Worm (Caenorhabditis elegans) whole organism, dauer: ENCODE measurements around the gene sulp-2.

Experiments used
- unc-62 ChIP-seq: sonication (generic microtip); optimal IDR thresholded peaks from 2 replicates; lab custom pipeline; 2017; ENCODE audit warnings: missing biosample characterization, missing genetic modification reagents, missing genetic modification characterization

sulp-2 gene

ce11 chrX:5592517-5593183 is 6.5 kb downstream of the sulp-2 start, which contains the start of gene unc-97:
Gene unc-97, plus strand, starts transcription at chrX:5593133.
- TF ChIP-seq unc-62 (GFP tag; lab: Kevin White, UChicago) = no peak

DNA sequence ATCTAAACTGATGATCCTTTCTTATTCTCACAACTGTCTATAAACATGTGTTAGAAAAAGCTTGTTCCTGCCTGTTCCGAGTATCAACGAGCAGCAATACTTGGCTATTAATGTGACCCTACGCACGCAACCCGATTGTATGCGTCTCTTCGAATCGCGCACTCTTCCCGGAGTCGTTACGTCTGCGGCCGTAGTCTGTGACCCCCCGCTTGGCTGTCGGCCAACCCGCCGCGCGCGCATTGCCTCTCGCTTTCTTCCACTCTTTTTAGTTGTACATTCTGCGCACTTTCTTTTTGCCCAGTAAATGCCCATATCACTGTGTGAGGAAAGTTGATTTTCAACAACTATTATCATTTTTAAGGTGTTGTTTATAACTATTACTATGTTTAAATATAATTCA is 7.3 kb downstream of the sulp-2 start:
- no peak for TF ChIP-seq unc-62 (GFP tag; lab: Kevin White, UChicago)

DNA sequence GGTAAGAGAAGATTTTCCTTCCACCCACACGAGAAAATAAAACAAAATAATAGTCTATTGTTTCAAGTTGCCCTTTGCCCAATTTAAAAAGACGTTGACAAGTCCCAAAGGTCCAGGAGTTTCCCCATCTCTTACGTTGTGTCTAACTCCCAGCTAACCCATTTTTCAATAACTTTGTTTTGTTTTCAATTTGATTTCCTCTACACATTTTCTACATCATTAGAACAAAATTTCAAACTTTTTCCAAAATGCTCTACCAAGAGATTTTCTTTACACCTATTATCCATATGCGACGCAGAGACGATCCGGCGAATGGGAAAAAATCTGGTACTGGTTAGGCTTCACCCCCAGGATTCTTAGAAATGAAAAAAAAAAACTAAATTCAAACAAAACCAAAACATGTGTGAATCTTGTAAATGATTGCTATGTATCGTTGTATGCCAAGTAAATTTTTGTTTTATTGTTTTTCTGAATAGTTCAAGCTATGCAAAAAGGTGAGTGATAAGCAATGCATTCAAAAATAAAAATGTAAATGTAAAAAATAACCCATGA is 19.3 kb downstream of the sulp-2 start:
- no peak for TF ChIP-seq unc-62 (GFP tag; lab: Kevin White, UChicago)

DNA sequence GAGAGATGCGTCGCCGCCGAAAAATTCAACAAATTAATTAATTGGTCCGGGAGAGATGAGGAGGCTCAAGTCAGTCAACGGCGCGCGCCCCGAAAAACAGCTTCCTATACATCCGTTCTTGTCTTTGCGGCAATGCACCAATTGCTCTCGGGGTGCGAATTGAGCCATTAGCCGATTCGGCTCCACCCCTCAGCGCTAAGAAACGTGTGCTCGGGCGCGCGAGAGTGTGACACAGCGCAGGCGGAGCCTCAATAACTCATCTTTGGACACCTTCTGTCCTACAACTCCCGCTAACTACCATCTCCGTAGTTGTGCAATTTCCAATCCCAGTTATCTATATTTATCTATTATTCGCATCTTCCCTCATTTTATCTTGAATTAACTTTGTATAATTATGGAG is 26.5 kb downstream of the sulp-2 start:
- no peak for TF ChIP-seq unc-62 (GFP tag; lab: Kevin White, UChicago)

- TF ChIP-seq unc-62 (GFP tag; lab: Kevin White, UChicago) = no peak
These were observed 31.7 kb downstream of the sulp-2 start, which contains the start of gene mec-2 for ce11 chrX:5567454-5567853. Gene mec-2, plus strand, starts transcription at chrX:5567754.

ce11 chrX:5565478-5565877 is 33.7 kb downstream of the sulp-2 start:
- no peak for TF ChIP-seq unc-62 (GFP tag; lab: Kevin White, UChicago)

ce11 chrX:5557966-5558365 is 41.2 kb downstream of the sulp-2 start, which contains the start of gene C38C5.1:
Gene C38C5.1, plus strand, starts transcription at chrX:5558055.
- no peak for TF ChIP-seq unc-62 (GFP tag; lab: Kevin White, UChicago)

DNA sequence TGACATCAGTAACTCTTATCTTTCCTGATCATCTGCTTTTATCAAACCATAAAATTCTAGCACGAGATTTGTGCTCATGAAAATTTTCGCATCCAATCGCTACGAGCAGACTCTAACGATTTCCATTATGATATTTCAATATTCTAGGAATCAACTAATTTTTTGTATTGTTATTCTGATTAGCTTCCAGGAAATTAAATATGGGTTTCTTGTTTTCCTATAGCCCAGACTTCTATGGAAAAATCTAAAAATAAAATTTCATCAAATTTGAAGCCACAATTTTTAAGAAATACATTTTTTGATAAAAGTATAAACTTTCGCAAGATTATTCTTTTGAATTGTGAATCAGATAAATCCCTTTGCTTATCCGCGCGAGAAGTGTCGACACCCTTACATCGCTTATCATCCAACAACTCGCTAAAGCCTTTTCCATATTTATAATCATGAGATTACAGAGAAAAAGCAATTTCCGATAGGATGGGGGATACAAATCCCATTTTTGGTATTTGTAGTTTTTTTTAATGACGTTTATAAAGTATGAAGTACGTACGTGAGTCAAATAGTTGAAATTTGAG is 44.0 kb downstream of the sulp-2 start:
- no peak for TF ChIP-seq unc-62 (GFP tag; lab: Kevin White, UChicago)

ce11 chrX:5552652-5553051 is 46.5 kb downstream of the sulp-2 start, which contains the start of gene ifta-1:
Gene ifta-1, minus strand, starts transcription at chrX:5552752.
- TF ChIP-seq unc-62 (GFP tag; lab: Kevin White, UChicago) = no peak

DNA sequence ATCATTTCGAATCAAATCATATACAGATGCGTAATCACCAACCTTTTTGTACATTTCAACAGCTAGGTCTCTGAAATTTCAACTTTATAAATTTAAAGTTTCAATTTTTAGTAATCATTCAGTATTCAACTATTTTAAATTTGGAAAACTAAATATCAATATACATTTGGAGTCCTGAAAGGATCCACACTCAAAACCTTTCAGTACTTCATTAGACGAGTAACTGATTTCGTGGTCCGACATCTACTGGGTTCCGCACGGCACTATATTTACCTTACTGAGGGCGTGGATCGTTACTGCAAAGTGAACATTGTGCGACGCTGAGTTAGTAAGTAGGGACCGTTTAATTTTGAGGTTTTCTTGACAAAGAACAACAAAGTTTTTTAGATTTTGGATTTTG is 51.3 kb downstream of the sulp-2 start:
- TF ChIP-seq unc-62 (GFP tag; lab: Kevin White, UChicago) = no peak
